Worm (Caenorhabditis elegans): ENCODE data around the gene str-85.

- TF ChIP-seq gmeb-2 (tag; optimal IDR thresholded peaks at IDR 0.05) (no peak), T23F11.4 (GFP tag; optimal IDR thresholded peaks at IDR 0.05) (no peak), pat-9 (tag; optimal IDR thresholded peaks at IDR 0.05) (no peak), unc-55 (GFP tag; optimal IDR thresholded peaks at IDR 0.05) (no peak), tbx-2 (tag; optimal IDR thresholded peaks at IDR 0.05) (no peak)
Observed at ce11 chrV:8994801-8995200, 9.2 kb upstream of the str-85 start, which contains the start of gene F59E11.5.

Data from whole organism, late embryonic.